Fruit fly (Drosophila melanogaster): ENCODE measurements around the gene CG31391.

The CG31391 gene

DNA sequence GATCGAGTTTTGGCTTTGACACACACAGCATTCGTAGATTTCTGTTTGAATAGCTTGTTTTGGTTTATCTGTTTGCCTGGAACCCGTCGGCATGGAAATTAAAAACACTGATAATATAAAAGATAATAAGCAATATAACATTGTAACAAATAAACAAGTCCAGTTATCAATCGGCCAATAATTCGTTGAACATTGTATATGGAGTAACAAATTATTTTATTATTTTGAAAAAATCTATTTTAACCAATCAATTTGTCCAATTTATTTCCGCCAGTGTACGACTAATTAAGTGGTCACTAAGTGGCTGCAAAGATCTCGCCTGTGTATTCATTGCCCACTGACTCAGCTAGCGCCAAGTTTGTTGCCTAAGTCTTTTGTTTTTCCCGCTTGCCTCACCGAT, 16.0 kb downstream of the CG31391 start (continued):
- TF ChIP-seq Hsf (GFP tag; optimal IDR thresholded peaks at IDR 0.05) (peak; percentile 15), Adf1 (GFP tag; IDR thresholded peaks at IDR 0.05) (no peak), CG2889 (GFP tag; IDR thresholded peaks at IDR 0.05) (no peak), otp (GFP tag; IDR thresholded peaks at IDR 0.05) (peak; percentile 43; the same call in 1 of the 3 replicates), salm (tag; optimal IDR thresholded peaks at IDR 0.05) (no peak), CG32772 (GFP tag; IDR thresholded peaks at IDR 0.05) (peak; percentile 29; the same call in 1 of the 2 replicates), CG43689 (GFP tag; IDR thresholded peaks at IDR 0.05) (no peak), CG5180 (GFP tag; optimal IDR thresholded peaks at IDR 0.05) (no peak), CG10431 (GFP tag; optimal IDR thresholded peaks at IDR 0.05) (no peak), danr (GFP tag; IDR thresholded peaks at IDR 0.05) (no peak), fd102C (GFP tag; optimal IDR thresholded peaks at IDR 0.05) (no peak), CG10321 (GFP tag; IDR thresholded peaks at IDR 0.05) (no peak), CG11696 (GFP tag; IDR thresholded peaks at IDR 0.05) (no peak), ems (GFP tag; optimal IDR thresholded peaks at IDR 0.05) (no peak), Xrp1 (GFP tag; IDR thresholded peaks at IDR 0.05) (peak; percentile 54; the same call in 1 of the 2 replicates), pan (optimal IDR thresholded peaks at IDR 0.05) (no peak), pan (GFP tag; optimal IDR thresholded peaks at IDR 0.05 in 1 of 2, IDR thresholded peaks at IDR 0.05 in 1 of 2) (peak in 1 of 2 experiments; percentile 56), Spps (tag; optimal IDR thresholded peaks at IDR 0.05) (no peak), Meics (GFP tag; optimal IDR thresholded peaks at IDR 0.05) (peak; percentile 72), ewg (GFP tag; optimal IDR thresholded peaks at IDR 0.05) (no peak), CG10543 (GFP tag; optimal IDR thresholded peaks at IDR 0.05) (no peak), pnt (GFP tag; optimal IDR thresholded peaks at IDR 0.05) (no peak), gcm2 (GFP tag; optimal IDR thresholded peaks at IDR 0.05) (no peak), CG15514 (GFP tag; optimal IDR thresholded peaks at IDR 0.05) (peak; percentile 38), CG3838 (GFP tag; optimal IDR thresholded peaks at IDR 0.05) (no peak), Oli (tag; optimal IDR thresholded peaks at IDR 0.05) (no peak), ind (GFP tag; optimal IDR thresholded peaks at IDR 0.05) (peak; percentile 34), CG12744 (GFP tag; optimal IDR thresholded peaks at IDR 0.05) (no peak), CoRest (tag; optimal IDR thresholded peaks at IDR 0.05) (peak; percentile 41), btn (GFP tag; optimal IDR thresholded peaks at IDR 0.05) (no peak), Atf3 (GFP tag; optimal IDR thresholded peaks at IDR 0.05) (no peak), CG9797 (GFP tag; optimal IDR thresholded peaks at IDR 0.05) (no peak), gt (GFP tag; IDR thresholded peaks at IDR 0.05) (no peak), trem (tag; optimal IDR thresholded peaks at IDR 0.05) (no peak), E2f2 (GFP tag; IDR thresholded peaks at IDR 0.05) (no peak; the same call in 1 of the 2 replicates), Drgx (GFP tag; IDR thresholded peaks at IDR 0.05) (peak; percentile 52), kni (GFP tag; optimal IDR thresholded peaks at IDR 0.05) (no peak), Hr3 (GFP tag; optimal IDR thresholded peaks at IDR 0.05) (no peak), CG2120 (GFP tag; optimal IDR thresholded peaks at IDR 0.05) (peak; percentile 79), fru (optimal IDR thresholded peaks at IDR 0.05) (no peak), CG12769 (tag; optimal IDR thresholded peaks at IDR 0.05) (peak; percentile 65), luna (GFP tag; optimal IDR thresholded peaks at IDR 0.05) (no peak), CG13775 (GFP tag; optimal IDR thresholded peaks at IDR 0.05) (peak; percentile 32), Deaf1 (tag; optimal IDR thresholded peaks at IDR 0.05) (no peak), CG14441 (GFP tag; IDR thresholded peaks at IDR 0.05) (peak; percentile 53), CG14050 (GFP tag; IDR thresholded peaks at IDR 0.05) (no peak), CG18476 (GFP tag; optimal IDR thresholded peaks at IDR 0.05) (peak; percentile 18), CG12219 (GFP tag; optimal IDR thresholded peaks at IDR 0.05) (no peak), ham (GFP tag; IDR thresholded peaks at IDR 0.05) (no peak), slbo (GFP tag; IDR thresholded peaks at IDR 0.05) (peak; percentile 81), Hmr (GFP tag; optimal IDR thresholded peaks at IDR 0.05) (peak; percentile 48), Blimp-1 (GFP tag; optimal IDR thresholded peaks at IDR 0.05) (peak; percentile 56), tgo (GFP tag; IDR thresholded peaks at IDR 0.05) (peak; percentile 63; the same call in 2 of the 3 replicates)

All from whole organism, embryonic.